Worm (Caenorhabditis elegans): ENCODE measurements around the gene W09D10.5.

DNA sequence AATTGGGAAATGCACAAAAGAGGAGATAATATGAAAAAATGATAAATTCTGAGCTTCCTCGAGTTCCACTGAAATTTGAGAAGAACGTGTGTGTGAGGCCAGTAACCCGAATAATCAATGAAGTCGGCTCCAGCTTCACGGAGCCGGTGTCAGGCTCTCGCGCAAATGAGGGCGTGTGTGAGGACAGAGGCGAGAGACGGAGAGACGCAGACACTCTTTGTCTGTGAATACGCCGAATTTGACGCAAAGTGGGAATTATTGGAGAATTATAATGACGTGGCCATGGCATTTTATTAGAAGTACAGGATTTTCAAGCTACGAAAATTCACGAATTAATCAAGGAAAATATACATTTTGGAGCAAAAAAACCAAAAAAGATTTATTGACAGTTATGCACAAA, 28.6 kb upstream of the W09D10.5 start:
- TF ChIP-seq sea-1 (GFP tag; conservative IDR thresholded peaks at IDR 0.05) (no peak), B0310.2 (tag; optimal IDR thresholded peaks at IDR 0.05) (peak; percentile 54), ceh-36 (tag; optimal IDR thresholded peaks at IDR 0.05) (no peak), flt-1 (GFP tag; IDR thresholded peaks at IDR 0.05) (no peak), pes-1 (GFP tag; IDR thresholded peaks at IDR 0.05) (no peak; the same call in 1 of the 2 replicates), ama-1 (optimal IDR thresholded peaks at IDR 0.05) (peak; percentile 73)

All from whole organism, early embryonic.